Fruit fly (Drosophila melanogaster) whole organism: ENCODE results near the gene CG33483.

Experiments used
- CG8478 ChIP-seq: fragments of >200 bp; optimal IDR thresholded peaks from 2 replicates; lab custom pipeline; 2018; ENCODE audit warnings: inconsistent platforms
- Dll ChIP-seq: fragments of >200 bp; optimal IDR thresholded peaks from 2 replicates; lab custom pipeline; 2017
- EcR ChIP-seq, 2 experiments: fragments of >200 bp; optimal IDR thresholded peaks; 2 replicates each; lab custom pipeline; 2017; ENCODE audit warnings: missing biosample characterization in 2 of 2, missing genetic modification characterization in 2 of 2, missing genetic modification reagents in 2 of 2
- pan ChIP-seq: fragments of >200 bp; optimal IDR thresholded peaks from 2 replicates; lab custom pipeline; 2017
- psq ChIP-seq: fragments of >200 bp; optimal IDR thresholded peaks from 2 replicates; lab custom pipeline; 2017
- usp ChIP-seq: fragments of >200 bp; optimal IDR thresholded peaks from 2 replicates; lab custom pipeline; 2017; ENCODE audit warnings: missing biosample characterization, missing genetic modification characterization, mixed read lengths

DNA sequence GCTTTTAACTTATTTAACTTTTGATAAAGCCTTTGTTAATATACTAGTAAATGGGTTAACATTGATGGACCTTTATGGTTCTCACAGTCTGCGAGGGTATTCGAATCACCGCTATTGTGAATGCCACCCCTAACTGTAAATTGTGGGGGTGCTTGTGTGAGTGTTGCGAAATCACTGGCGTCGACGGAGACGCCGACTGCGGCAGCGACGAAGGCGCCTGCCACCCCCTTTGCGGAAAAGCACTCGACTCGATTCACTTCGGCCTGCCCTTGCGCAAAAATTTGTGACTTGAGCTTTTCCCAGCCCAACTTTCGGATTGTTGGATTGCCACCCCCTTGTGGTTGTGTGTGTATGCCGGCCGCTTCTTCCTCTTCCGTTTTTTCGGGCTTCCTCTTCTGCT lies 21.9 kb downstream of the CG33483 start:
- no peak for TF ChIP-seq pan (lab: Kevin White, UChicago)
- TF ChIP-seq CG8478 (lab: Kevin White, UChicago): no peak
- TF ChIP-seq Dll: no peak
- no peak for TF ChIP-seq usp (GFP tag; lab: Kevin White, UChicago)
- no peak for TF ChIP-seq psq (lab: Kevin White, UChicago)
- TF ChIP-seq EcR (GFP tag; optimal IDR thresholded peaks at IDR 0.05; lab: Kevin White, UChicago): no peak
